Worm (Caenorhabditis elegans) whole organism, late embryonic: Measurements from ENCODE around the gene lurp-1.

Source experiments
- F13H6.1 ChIP-seq: sonication (generic microtip); optimal IDR thresholded peaks from 2 replicates; lab custom pipeline; 2016; ENCODE audit warnings: missing genetic modification characterization, missing compliant biosample characterization
- K02D7.2 ChIP-seq: sonication (generic microtip); optimal IDR thresholded peaks from 2 replicates; lab custom pipeline; 2017; ENCODE audit warnings: mild to moderate bottlenecking, missing genetic modification characterization, missing compliant biosample characterization
- ceh-9 ChIP-seq: sonication (generic microtip); optimal IDR thresholded peaks from 2 replicates; lab custom pipeline; 2016; ENCODE audit warnings: mild to moderate bottlenecking, missing genetic modification characterization, inconsistent platforms, missing compliant biosample characterization
- che-1 ChIP-seq: sonication (generic microtip); optimal IDR thresholded peaks from 2 replicates; lab custom pipeline; 2016; ENCODE audit warnings: mild to moderate bottlenecking, missing genetic modification characterization, missing compliant biosample characterization
- hlh-30 ChIP-seq: sonication (generic microtip); optimal IDR thresholded peaks from 2 replicates; lab custom pipeline; 2017; ENCODE audit warnings: antibody characterized with exemption, missing genetic modification characterization, missing compliant biosample characterization; ENCODE audit not compliant: insufficient read depth
- ref-2 ChIP-seq: sonication (generic microtip); optimal IDR thresholded peaks from 2 replicates; lab custom pipeline; 2016; ENCODE audit warnings: missing genetic modification characterization, missing compliant biosample characterization
- tbx-2 ChIP-seq: sonication (generic microtip); optimal IDR thresholded peaks from 2 replicates; lab custom pipeline; 2016; ENCODE audit warnings: missing genetic modification characterization, missing compliant biosample characterization
- ztf-16 ChIP-seq: sonication (generic microtip); optimal IDR thresholded peaks from 2 replicates; lab custom pipeline; 2017; ENCODE audit warnings: missing genetic modification characterization, missing compliant biosample characterization

DNA sequence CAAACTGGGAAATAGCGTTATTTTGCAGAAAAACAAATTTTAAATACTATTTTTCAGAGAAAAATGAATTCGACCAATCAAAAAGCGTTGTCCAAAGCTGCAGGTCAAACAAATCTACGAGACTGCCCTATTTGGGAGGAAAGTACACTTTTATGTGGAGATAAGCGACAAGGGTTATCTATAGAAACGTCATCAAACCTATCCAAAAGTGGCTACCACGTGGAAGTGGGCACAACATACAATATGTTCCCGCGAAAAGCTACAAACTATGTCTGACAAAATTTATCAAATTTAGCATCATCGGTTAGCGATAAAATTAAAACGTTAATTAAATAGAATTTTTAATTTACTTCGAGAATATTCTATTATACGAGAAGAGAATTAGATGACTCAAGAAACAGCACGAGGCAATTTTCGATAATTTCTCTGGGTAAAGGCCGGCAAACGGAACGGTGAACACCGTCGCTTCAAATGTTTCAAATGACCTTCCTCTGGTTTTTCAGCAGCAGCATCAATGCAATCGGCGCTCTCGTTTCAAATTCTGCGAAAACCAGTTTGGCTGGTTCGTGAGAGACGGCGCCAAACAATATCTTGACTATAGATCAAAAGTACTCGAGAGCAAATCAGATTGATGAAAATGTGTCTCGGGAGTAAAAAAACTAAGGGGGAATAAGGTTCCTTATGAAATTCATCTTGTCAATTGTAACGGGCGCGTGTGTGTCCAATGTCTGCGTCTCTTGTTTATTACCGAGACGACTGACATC is 18.8 kb upstream of the lurp-1 start:
- TF ChIP-seq ref-2 (tag; lab: Kevin White, UChicago) (no peak), che-1 (tag; lab: Kevin White, UChicago) (no peak), tbx-2 (tag; lab: Kevin White, UChicago) (no peak), ceh-9 (tag; lab: Kevin White, UChicago) (no peak), ztf-16 (tag; lab: Kevin White, UChicago) (no peak), hlh-30 (tag; lab: Kevin White, UChicago) (no peak), F13H6.1 (no peak), K02D7.2 (no peak)
